Worm (Caenorhabditis elegans) whole organism, L1 larva: ENCODE results near the gene frpr-18.

Source experiments
- C34B4.2 ChIP-seq: sonication (generic microtip); optimal IDR thresholded peaks from 2 replicates; lab custom pipeline; 2017; ENCODE audit warnings: mild to moderate bottlenecking, missing genetic modification characterization, missing compliant biosample characterization
- F16B12.6 ChIP-seq: fragments of 150-350 bp; optimal IDR thresholded peaks from 2 replicates; lab custom pipeline; 2014; ENCODE audit warnings: missing biosample characterization, missing genetic modification characterization
- aha-1 ChIP-seq: fragments of 150-350 bp; optimal IDR thresholded peaks from 2 replicates; lab custom pipeline; 2014; ENCODE audit warnings: missing biosample characterization, missing genetic modification characterization
- blmp-1 ChIP-seq: fragments of 150-350 bp; optimal IDR thresholded peaks from 2 replicates; lab custom pipeline; 2014; ENCODE audit warnings: missing biosample characterization, missing genetic modification characterization
- ceh-8 ChIP-seq: fragments of 200-800 bp; sonication (Bioruptor generic); optimal IDR thresholded peaks from 2 replicates; lab custom pipeline; 2018; ENCODE audit warnings: mild to moderate bottlenecking, missing genetic modification characterization, moderate library complexity, missing compliant biosample characterization
- ceh-82 ChIP-seq, 3 experiments: fragments of 150-350 bp in 1 of 3; sonication (generic microtip) in 2 of 3; optimal IDR thresholded peaks; 2 replicates each; lab custom pipeline; 2014 to 2017; ENCODE audit warnings: missing biosample characterization in 3 of 3, missing genetic modification characterization in 3 of 3
- ceh-88 ChIP-seq: fragments of 200-800 bp; sonication (Bioruptor generic); IDR thresholded peaks from 2 replicates; pipeline ENCODE4 v1.3.6; 2022; ENCODE audit warnings: missing genetic modification characterization, missing compliant biosample characterization
- dpl-1 ChIP-seq, 3 experiments: fragments of 150-350 bp in 2 of 3; sonication (generic microtip) in 1 of 3; optimal IDR thresholded peaks; 2 replicates each; lab custom pipeline; 2014 to 2017; ENCODE audit warnings: missing biosample characterization in 3 of 3, missing genetic modification characterization in 3 of 3, missing genetic modification reagents in 3 of 3
- efl-1 ChIP-seq, 4 experiments: fragments of 150-350 bp; optimal IDR thresholded peaks in 3 of 4; peaks in 1 of 4; 1 replicate in 1 of 4; 2 replicates in 3 of 4; lab custom pipeline; 2014; ENCODE audit warnings: missing biosample characterization in 2 of 4, missing genetic modification characterization in 2 of 4, missing genetic modification reagents in 2 of 4
- egl-27 ChIP-seq, 2 experiments: fragments of 150-350 bp in 1 of 2; sonication (generic microtip); optimal IDR thresholded peaks; 3 replicates each; lab custom pipeline; 2017 to 2018; ENCODE audit warnings: missing biosample characterization in 2 of 2, missing genetic modification characterization in 2 of 2, missing genetic modification reagents in 2 of 2
- elt-2 ChIP-seq: sonication (generic microtip); optimal IDR thresholded peaks from 2 replicates; lab custom pipeline; 2016; ENCODE audit warnings: missing genetic modification characterization, mild to moderate bottlenecking, inconsistent platforms, missing compliant biosample characterization, missing genetic modification reagents
- elt-3 ChIP-seq, 6 experiments: fragments of 150-350 bp in 1 of 6; sonication (generic microtip); optimal IDR thresholded peaks; 2 replicates each; lab custom pipeline; 2017 to 2018; ENCODE audit warnings: missing biosample characterization in 6 of 6, missing genetic modification characterization in 6 of 6, inconsistent platforms in 1 of 6
- fkh-10 ChIP-seq: sonication (generic microtip); optimal IDR thresholded peaks from 2 replicates; lab custom pipeline; 2017; ENCODE audit warnings: missing biosample characterization, missing genetic modification reagents, missing genetic modification characterization
- fkh-4 ChIP-seq: sonication (generic microtip); optimal IDR thresholded peaks from 2 replicates; lab custom pipeline; 2016; ENCODE audit warnings: missing compliant biosample characterization, missing genetic modification characterization, borderline replicate concordance
- fkh-8 ChIP-seq: sonication (generic microtip); optimal IDR thresholded peaks from 2 replicates; lab custom pipeline; 2016; ENCODE audit warnings: mild to moderate bottlenecking, missing genetic modification characterization, missing compliant biosample characterization
- grh-1 ChIP-seq: fragments of 200-800 bp; sonication (Bioruptor generic); IDR thresholded peaks from 2 replicates; pipeline ENCODE4 v1.3.6; 2022; ENCODE audit warnings: missing genetic modification reagents, missing genetic modification characterization, missing compliant biosample characterization
- hlh-17 ChIP-seq: fragments of 200-800 bp; sonication (Bioruptor generic); optimal IDR thresholded peaks from 2 replicates; lab custom pipeline; 2018; ENCODE audit warnings: missing genetic modification characterization, mild to moderate bottlenecking, missing compliant biosample characterization, moderate library complexity, borderline replicate concordance
- hlh-4 ChIP-seq: sonication (generic microtip); optimal IDR thresholded peaks from 2 replicates; lab custom pipeline; 2016; ENCODE audit warnings: mild to moderate bottlenecking, missing genetic modification characterization, missing compliant biosample characterization
- hpl-2 ChIP-seq: fragments of 150-350 bp; optimal IDR thresholded peaks from 2 replicates; lab custom pipeline; 2014; ENCODE audit warnings: missing biosample characterization, missing genetic modification reagents, missing genetic modification characterization
- lin-13 ChIP-seq: fragments of 150-350 bp; optimal IDR thresholded peaks from 2 replicates; lab custom pipeline; 2014; ENCODE audit warnings: missing biosample characterization, missing genetic modification reagents, missing genetic modification characterization
- lin-35 ChIP-seq, 2 experiments: fragments of 150-350 bp; optimal IDR thresholded peaks; 2 replicates each; lab custom pipeline; 2014; ENCODE audit warnings: missing biosample characterization in 2 of 2, missing genetic modification characterization in 2 of 2, missing genetic modification reagents in 2 of 2
- lir-3 ChIP-seq: sonication (generic microtip); optimal IDR thresholded peaks from 2 replicates; lab custom pipeline; 2016; ENCODE audit warnings: mild to moderate bottlenecking, missing genetic modification characterization, moderate library complexity, missing compliant biosample characterization; ENCODE audit not compliant: poor library complexity
- mab-9 ChIP-seq: fragments of 200-800 bp; sonication (Bioruptor generic); IDR thresholded peaks from 2 replicates; pipeline ENCODE4 v1.3.6; 2022; ENCODE audit warnings: missing genetic modification reagents, missing genetic modification characterization, missing compliant biosample characterization
- mdl-1 ChIP-seq, 2 experiments: fragments of 150-350 bp; optimal IDR thresholded peaks; 2 replicates each; lab custom pipeline; 2014 to 2017; ENCODE audit warnings: missing biosample characterization in 2 of 2, missing genetic modification characterization in 2 of 2, inconsistent platforms in 1 of 2
- mef-2 ChIP-seq: fragments of 150-350 bp; optimal IDR thresholded peaks from 2 replicates; lab custom pipeline; 2014; ENCODE audit warnings: missing biosample characterization, missing genetic modification characterization
- nhr-11 ChIP-seq: fragments of 150-350 bp; optimal IDR thresholded peaks from 2 replicates; lab custom pipeline; 2014; ENCODE audit warnings: missing biosample characterization, missing genetic modification characterization
- nhr-12 ChIP-seq: sonication (generic microtip); optimal IDR thresholded peaks from 2 replicates; lab custom pipeline; 2017; ENCODE audit warnings: missing biosample characterization, missing genetic modification characterization
- nhr-19 ChIP-seq: fragments of 200-800 bp; sonication (Bioruptor generic); conservative IDR thresholded peaks from 2 replicates; pipeline ENCODE4 v1.3.6; 2022; ENCODE audit warnings: missing genetic modification characterization, missing compliant biosample characterization
- nhr-20 ChIP-seq: sonication (generic microtip); optimal IDR thresholded peaks from 2 replicates; lab custom pipeline; 2016; ENCODE audit warnings: mild to moderate bottlenecking, missing genetic modification characterization, missing compliant biosample characterization
- nhr-28 ChIP-seq: fragments of 150-350 bp; optimal IDR thresholded peaks from 2 replicates; lab custom pipeline; 2014; ENCODE audit warnings: missing biosample characterization, missing genetic modification characterization
- nhr-47 ChIP-seq: sonication (generic microtip); optimal IDR thresholded peaks from 2 replicates; lab custom pipeline; 2016; ENCODE audit warnings: mild to moderate bottlenecking, missing genetic modification characterization, moderate library complexity, missing compliant biosample characterization
- nhr-71 ChIP-seq: sonication (generic microtip); optimal IDR thresholded peaks from 2 replicates; lab custom pipeline; 2016; ENCODE audit warnings: mild to moderate bottlenecking, missing genetic modification characterization, moderate library complexity, missing compliant biosample characterization
- nhr-85 ChIP-seq: sonication (generic microtip); peaks from one replicate; lab custom pipeline; 2016; ENCODE audit warnings: missing genetic modification characterization, inconsistent platforms, missing compliant biosample characterization
- nhr-90 ChIP-seq: sonication (generic microtip); optimal IDR thresholded peaks from 2 replicates; lab custom pipeline; 2016; ENCODE audit warnings: mild to moderate bottlenecking, missing genetic modification characterization, missing compliant biosample characterization; ENCODE audit not compliant: poor library complexity
- pax-3 ChIP-seq: fragments of 200-800 bp; sonication (Bioruptor generic); optimal IDR thresholded peaks from 2 replicates; lab custom pipeline; 2018; ENCODE audit warnings: mild to moderate bottlenecking, missing genetic modification characterization, moderate library complexity, missing compliant biosample characterization
- pqm-1 ChIP-seq: sonication (generic microtip); optimal IDR thresholded peaks from 3 replicates; lab custom pipeline; 2017; ENCODE audit warnings: missing biosample characterization, missing genetic modification characterization
- rnt-1 ChIP-seq: sonication (generic microtip); optimal IDR thresholded peaks from 2 replicates; lab custom pipeline; 2016; ENCODE audit warnings: mild to moderate bottlenecking, missing genetic modification characterization, moderate library complexity, missing compliant biosample characterization
- snpc-4 ChIP-seq: fragments of 150-350 bp; optimal IDR thresholded peaks from 2 replicates; lab custom pipeline; 2014; ENCODE audit warnings: missing biosample characterization, missing genetic modification characterization
- sox-4 ChIP-seq: sonication (generic microtip); optimal IDR thresholded peaks from 2 replicates; lab custom pipeline; 2016; ENCODE audit warnings: missing genetic modification characterization, missing compliant biosample characterization
- tbx-2 ChIP-seq: sonication (generic microtip); optimal IDR thresholded peaks from 2 replicates; lab custom pipeline; 2016; ENCODE audit warnings: missing genetic modification characterization, missing compliant biosample characterization
- tlp-1 ChIP-seq: fragments of 150-350 bp; optimal IDR thresholded peaks from 2 replicates; lab custom pipeline; 2014; ENCODE audit warnings: missing biosample characterization, missing genetic modification characterization
- unc-30 ChIP-seq: sonication (generic microtip); optimal IDR thresholded peaks from 2 replicates; lab custom pipeline; 2017; ENCODE audit warnings: missing biosample characterization, missing genetic modification characterization
- unc-62 ChIP-seq: fragments of 150-350 bp; optimal IDR thresholded peaks from 2 replicates; lab custom pipeline; 2014; ENCODE audit warnings: missing biosample characterization, missing genetic modification reagents, missing genetic modification characterization
- unc-98 ChIP-seq: fragments of 200-800 bp; sonication (Bioruptor generic); IDR thresholded peaks from 2 replicates; pipeline ENCODE4 v1.3.6; 2022; ENCODE audit warnings: missing genetic modification characterization, missing compliant biosample characterization
- xbp-1 ChIP-seq: sonication (generic microtip); optimal IDR thresholded peaks from 2 replicates; lab custom pipeline; 2016; ENCODE audit warnings: missing genetic modification characterization, missing compliant biosample characterization

Gene frpr-18

DNA sequence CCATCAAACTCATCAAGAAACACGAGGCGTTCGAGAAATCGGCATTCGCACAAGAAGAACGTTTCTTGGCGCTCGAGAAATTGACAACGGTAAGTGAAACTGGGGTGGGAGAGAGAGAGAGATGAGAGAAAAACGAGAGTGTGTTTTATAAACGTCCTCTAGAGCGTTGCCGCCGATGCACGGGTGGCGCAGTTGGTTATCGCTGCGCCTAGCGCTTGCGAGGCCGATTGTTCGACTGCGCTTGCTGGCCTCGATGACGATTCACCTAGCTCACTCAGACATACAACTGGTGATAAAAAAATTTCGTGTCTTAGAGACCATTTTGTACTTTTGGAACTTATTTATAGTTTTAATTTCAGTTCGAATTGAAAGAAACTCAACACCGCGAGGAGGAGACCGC is 18.7 kb downstream of the frpr-18 start (continued):
- TF ChIP-seq unc-98 (GFP tag; lab: Robert Waterston, UW) (no peak), hlh-4 (tag; lab: Kevin White, UChicago) (no peak), snpc-4 (tag; lab: Kevin White, UChicago) (no peak), rnt-1 (peak; percentile 54), C34B4.2 (tag; lab: Kevin White, UChicago) (no peak), grh-1 (GFP tag; lab: Robert Waterston, UW) (no peak), egl-27 (tag; optimal IDR thresholded peaks at IDR 0.05; lab: Kevin White, UChicago) (no peak), F16B12.6 (tag; lab: Kevin White, UChicago) (no peak), elt-3 (tag; optimal IDR thresholded peaks at IDR 0.05; lab: Kevin White, UChicago) (peak in 1 of 6 experiments; percentile 44), ceh-88 (GFP tag; lab: Robert Waterston, UW) (no peak), efl-1 (optimal IDR thresholded peaks at IDR 0.05; lab: Kevin White, UChicago) (peak; percentile 37 to 38), efl-1 (GFP tag; optimal IDR thresholded peaks at IDR 0.05 in 1 of 2; lab: Kevin White, UChicago) (peak in 1 of 2 experiments; percentile 95), elt-2 (tag; lab: Kevin White, UChicago) (peak; percentile 9), nhr-71 (tag; lab: Kevin White, UChicago) (peak; percentile 61), xbp-1 (tag; lab: Kevin White, UChicago) (peak; percentile 24), aha-1 (tag; lab: Kevin White, UChicago) (no peak), ceh-82 (tag; optimal IDR thresholded peaks at IDR 0.05; lab: Kevin White, UChicago) (peak in 2 of 3 experiments; percentile 9 to 33), blmp-1 (tag; lab: Kevin White, UChicago) (no peak), pax-3 (tag; lab: Kevin White, UChicago) (no peak), nhr-20 (tag; lab: Kevin White, UChicago) (peak; percentile 60), pqm-1 (tag; lab: Kevin White, UChicago) (no peak), ceh-8 (GFP tag; lab: Kevin White, UChicago) (no peak), nhr-12 (tag; lab: Kevin White, UChicago) (no peak), unc-62 (GFP tag; lab: Kevin White, UChicago) (no peak), fkh-8 (no peak), fkh-10 (GFP tag; lab: Kevin White, UChicago) (no peak), hlh-17 (GFP tag; lab: Kevin White, UChicago) (no peak), tlp-1 (tag; lab: Kevin White, UChicago) (no peak), unc-30 (tag; lab: Kevin White, UChicago) (no peak), hpl-2 (GFP tag; lab: Kevin White, UChicago) (no peak), dpl-1 (GFP tag; optimal IDR thresholded peaks at IDR 0.05; lab: Kevin White, UChicago) (peak in 1 of 3 experiments; percentile 23), mdl-1 (tag; optimal IDR thresholded peaks at IDR 0.05; lab: Kevin White, UChicago) (peak in 1 of 2 experiments; percentile 42), nhr-19 (GFP tag; lab: Robert Waterston, UW) (peak; percentile 56), mab-9 (GFP tag; lab: Robert Waterston, UW) (0 out of 2 replicates have a peak, but pooled peaks have one; percentile 14), nhr-47 (peak; percentile 62), nhr-90 (tag; lab: Kevin White, UChicago) (peak; percentile 63), mef-2 (no peak), nhr-28 (tag; lab: Kevin White, UChicago) (no peak), lin-35 (GFP tag; optimal IDR thresholded peaks at IDR 0.05; lab: Kevin White, UChicago) (peak; percentile 37 to 62), nhr-85 (tag; lab: Kevin White, UChicago) (peak; percentile 20), lin-13 (GFP tag; lab: Kevin White, UChicago) (no peak), nhr-11 (tag; lab: Kevin White, UChicago) (no peak), fkh-4 (no peak), sox-4 (tag; lab: Kevin White, UChicago) (peak; percentile 10), tbx-2 (tag; lab: Kevin White, UChicago) (peak; percentile 39), lir-3 (tag; lab: Kevin White, UChicago) (no peak)
